Worm (Caenorhabditis elegans): ENCODE measurements around the gene T13F3.6.

DNA sequence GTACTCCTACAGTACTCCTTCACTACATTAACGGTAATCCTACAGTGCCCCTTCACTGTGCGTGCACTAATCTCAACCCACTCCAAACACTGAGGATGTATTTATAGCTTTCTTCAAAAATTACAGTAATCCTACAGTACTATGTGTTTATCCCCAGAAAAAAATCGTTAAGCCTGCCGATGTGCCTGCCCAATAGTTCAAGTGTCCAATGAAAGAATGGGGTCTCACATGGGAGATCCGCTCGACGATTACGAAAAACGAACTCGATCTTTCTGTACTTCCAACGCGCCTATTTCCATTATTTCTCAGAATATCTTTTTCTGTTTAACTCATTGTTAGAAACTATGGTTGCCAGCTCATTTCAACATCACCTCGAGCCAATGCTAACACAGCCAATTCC, 12.9 kb downstream of the T13F3.6 start, which contains the start of gene nhr-218:
- TF ChIP-seq flt-1 (GFP tag; IDR thresholded peaks at IDR 0.05), result no peak
- no peak for TF ChIP-seq ama-1 (optimal IDR thresholded peaks at IDR 0.05)
- TF ChIP-seq B0310.2 (tag; optimal IDR thresholded peaks at IDR 0.05), result no peak

Data from whole organism, early embryonic.